Fruit fly (Drosophila melanogaster) whole organism, embryonic: Measurements from ENCODE around the gene CG34427.

ENCODE experiments used
- ATbp ChIP-seq: fragments of 200-800 bp; sonication (Bioruptor generic); optimal IDR thresholded peaks from 2 replicates; lab custom pipeline; 2017; ENCODE audit warnings: missing biosample characterization, mild to moderate bottlenecking, missing genetic modification characterization, missing genetic modification reagents
- Abd-B ChIP-seq: fragments of 200-800 bp; sonication (Bioruptor generic); optimal IDR thresholded peaks from 2 replicates; lab custom pipeline; 2018; ENCODE audit warnings: missing biosample characterization, mild to moderate bottlenecking, missing genetic modification characterization, moderate library complexity
- Awh ChIP-seq: fragments of 200-800 bp; sonication (Bioruptor generic); IDR thresholded peaks from 2 replicates; pipeline ENCODE4, ENCODE4 v1.3.6; 2022; ENCODE audit warnings: missing biosample characterization, missing genetic modification characterization
- CG10147 ChIP-seq: fragments of 200-800 bp; sonication (Bioruptor generic); optimal IDR thresholded peaks from 2 replicates; lab custom pipeline; 2019; ENCODE audit warnings: missing biosample characterization, mild to moderate bottlenecking, missing genetic modification characterization, moderate library complexity
- CG12219 ChIP-seq: fragments of 200-800 bp; sonication (Bioruptor generic); optimal IDR thresholded peaks from 3 replicates; lab custom pipeline; 2018; ENCODE audit warnings: missing biosample characterization, mild to moderate bottlenecking, missing genetic modification characterization
- CG12744 ChIP-seq: fragments of 200-800 bp; sonication (Bioruptor generic); optimal IDR thresholded peaks from 2 replicates; lab custom pipeline; 2016; ENCODE audit warnings: missing biosample characterization, missing genetic modification characterization
- CG14710 ChIP-seq: fragments of 200-800 bp; sonication (Bioruptor generic); optimal IDR thresholded peaks from 3 replicates; lab custom pipeline; 2019; ENCODE audit warnings: missing biosample characterization, mild to moderate bottlenecking, missing genetic modification characterization, moderate library complexity
- CG16779 ChIP-seq: fragments of 200-800 bp; sonication (Bioruptor generic); IDR thresholded peaks from 2 replicates; pipeline ENCODE4 v1.3.6; 2022; ENCODE audit warnings: missing biosample characterization, missing genetic modification characterization
- CG17568 ChIP-seq: fragments of 200-800 bp; sonication (Bioruptor generic); optimal IDR thresholded peaks from 2 replicates; lab custom pipeline; 2018; ENCODE audit warnings: missing biosample characterization, mild to moderate bottlenecking, missing genetic modification characterization, moderate library complexity
- CG1832 ChIP-seq: fragments of 200-800 bp; sonication (Bioruptor generic); optimal IDR thresholded peaks from 2 replicates; lab custom pipeline; 2017; ENCODE audit warnings: missing biosample characterization, mild to moderate bottlenecking, missing genetic modification characterization, inconsistent platforms
- CG18476 ChIP-seq: fragments of 200-800 bp; sonication (Bioruptor generic); optimal IDR thresholded peaks from 2 replicates; lab custom pipeline; 2016; ENCODE audit warnings: missing biosample characterization, mild to moderate bottlenecking, missing genetic modification characterization
- CG2875 ChIP-seq: fragments of 200-800 bp; sonication (Bioruptor generic); optimal IDR thresholded peaks from 2 replicates; lab custom pipeline; 2017; ENCODE audit warnings: missing biosample characterization, mild to moderate bottlenecking, missing genetic modification characterization, missing genetic modification reagents
- CG3407 ChIP-seq: fragments of 200-800 bp; sonication (Bioruptor generic); optimal IDR thresholded peaks from 2 replicates; lab custom pipeline; 2018; ENCODE audit warnings: missing biosample characterization, mild to moderate bottlenecking, missing genetic modification characterization
- CG6813 ChIP-seq: fragments of 200-800 bp; sonication (Bioruptor generic); optimal IDR thresholded peaks from 2 replicates; lab custom pipeline; 2017; ENCODE audit warnings: missing biosample characterization, missing genetic modification characterization, mild to moderate bottlenecking, moderate library complexity, missing genetic modification reagents
- CG7928 ChIP-seq: fragments of 200-800 bp; sonication (Bioruptor generic); optimal IDR thresholded peaks from 2 replicates; lab custom pipeline; 2017; ENCODE audit warnings: missing biosample characterization, mild to moderate bottlenecking, missing genetic modification characterization
- CG8290 ChIP-seq, 3 experiments: fragments of 200-800 bp; sonication (Bioruptor generic); optimal IDR thresholded peaks; 2 replicates each; lab custom pipeline; 2016 to 2019; ENCODE audit warnings: missing biosample characterization in 3 of 3, missing genetic modification characterization in 3 of 3, mild to moderate bottlenecking in 2 of 3, moderate library complexity in 1 of 3
- CG8478 ChIP-seq: fragments of >200 bp; optimal IDR thresholded peaks from 2 replicates; lab custom pipeline; 2018
- CG9876 ChIP-seq: fragments of 200-800 bp; sonication (Bioruptor generic); optimal IDR thresholded peaks from 2 replicates; lab custom pipeline; 2016; ENCODE audit warnings: missing biosample characterization, missing genetic modification characterization
- D19A ChIP-seq: fragments of 200-800 bp; optimal IDR thresholded peaks from 3 replicates; lab custom pipeline; 2019; ENCODE audit warnings: missing biosample characterization, mild to moderate bottlenecking, missing genetic modification characterization, moderate library complexity
- Dip3 ChIP-seq: fragments of 200-800 bp; sonication (Bioruptor generic); optimal IDR thresholded peaks from 3 replicates; lab custom pipeline; 2016; ENCODE audit warnings: missing biosample characterization, missing genetic modification characterization
- Drgx ChIP-seq: fragments of 200-800 bp; sonication (Bioruptor generic); IDR thresholded peaks from 2 replicates; pipeline ENCODE4 v1.3.6; 2022; ENCODE audit warnings: missing biosample characterization, missing genetic modification characterization
- Elba2 ChIP-seq: fragments of 200-800 bp; sonication (Bioruptor generic); optimal IDR thresholded peaks from 3 replicates; lab custom pipeline; 2016; ENCODE audit warnings: missing biosample characterization, missing genetic modification characterization
- NK7.1 ChIP-seq: fragments of 200-800 bp; sonication (Bioruptor generic); optimal IDR thresholded peaks from 3 replicates; lab custom pipeline; 2016; ENCODE audit warnings: missing biosample characterization, missing genetic modification characterization
- Stat92E ChIP-seq, 3 experiments: fragments of >200 bp in 2 of 3; fragments of 200-800 bp in 1 of 3; sonication (Bioruptor generic) in 1 of 3; optimal IDR thresholded peaks; 2 replicates each; lab custom pipeline; 2017 to 2019; ENCODE audit warnings: missing biosample characterization in 3 of 3, missing genetic modification characterization in 3 of 3, mild to moderate bottlenecking in 1 of 3, moderate library complexity in 1 of 3
- TFAM ChIP-seq: fragments of 200-800 bp; sonication (Bioruptor generic); optimal IDR thresholded peaks from 2 replicates; lab custom pipeline; 2017; ENCODE audit warnings: missing biosample characterization, missing genetic modification characterization, inconsistent platforms
- YL-1 ChIP-seq: fragments of 200-800 bp; sonication (Bioruptor generic); optimal IDR thresholded peaks from 3 replicates; lab custom pipeline; 2017; ENCODE audit warnings: missing biosample characterization, mild to moderate bottlenecking, missing genetic modification characterization
- ab ChIP-seq: fragments of 200-800 bp; sonication (Bioruptor generic); optimal IDR thresholded peaks from 2 replicates; lab custom pipeline; 2016; ENCODE audit warnings: missing biosample characterization, missing genetic modification characterization
- abd-A ChIP-seq: fragments of 200-800 bp; sonication (Bioruptor generic); optimal IDR thresholded peaks from 3 replicates; lab custom pipeline; 2019; ENCODE audit warnings: missing biosample characterization, mild to moderate bottlenecking, missing genetic modification characterization, moderate library complexity
- ash1 ChIP-seq: fragments of 200-800 bp; sonication (Bioruptor generic); optimal IDR thresholded peaks from 2 replicates; lab custom pipeline; 2018; ENCODE audit warnings: missing biosample characterization, mild to moderate bottlenecking, missing genetic modification characterization
- bsh ChIP-seq, 2 experiments: fragments of 200-800 bp; sonication (Bioruptor generic); optimal IDR thresholded peaks; 2 replicates each; lab custom pipeline; 2017 to 2018; ENCODE audit warnings: mild to moderate bottlenecking in 2 of 2, missing biosample characterization in 2 of 2, missing genetic modification characterization in 2 of 2, moderate library complexity in 1 of 2
- chif ChIP-seq, 2 experiments: fragments of 200-800 bp; sonication (Bioruptor generic); optimal IDR thresholded peaks; 3 replicates each; lab custom pipeline; 2016; ENCODE audit warnings: missing biosample characterization in 2 of 2, missing genetic modification characterization in 2 of 2
- crol ChIP-seq: fragments of 200-800 bp; sonication (Bioruptor generic); IDR thresholded peaks from 2 replicates; pipeline ENCODE4 v1.3.6; 2022; ENCODE audit warnings: missing biosample characterization, missing genetic modification characterization
- emc ChIP-seq: fragments of 200-800 bp; sonication (Bioruptor generic); optimal IDR thresholded peaks from 2 replicates; lab custom pipeline; 2016; ENCODE audit warnings: missing biosample characterization, missing genetic modification characterization
- eyg ChIP-seq: fragments of 200-800 bp; sonication (Bioruptor generic); optimal IDR thresholded peaks from 3 replicates; lab custom pipeline; 2016; ENCODE audit warnings: missing biosample characterization, missing genetic modification characterization
- fd96Cb ChIP-seq: fragments of 200-800 bp; sonication (Bioruptor generic); optimal IDR thresholded peaks from 2 replicates; lab custom pipeline; 2018; ENCODE audit warnings: missing biosample characterization, mild to moderate bottlenecking, missing genetic modification characterization, moderate library complexity
- hkb ChIP-seq, 2 experiments: fragments of 200-800 bp in 1 of 2; fragments of >200 bp in 1 of 2; sonication (Bioruptor generic) in 1 of 2; IDR thresholded peaks in 1 of 2; optimal IDR thresholded peaks in 1 of 2; 2 replicates each; pipeline versions ENCODE4 v1.3.6 to Lab custom; 2017 to 2022; ENCODE audit warnings: missing biosample characterization in 1 of 2, missing genetic modification characterization in 1 of 2
- insv ChIP-seq, 2 experiments: fragments of 200-800 bp; sonication (Bioruptor generic); optimal IDR thresholded peaks; 3 replicates each; lab custom pipeline; 2016 to 2018; ENCODE audit warnings: missing biosample characterization in 2 of 2, missing genetic modification characterization in 2 of 2
- inv ChIP-seq: fragments of 200-800 bp; sonication (Bioruptor generic); IDR thresholded peaks from 2 replicates; pipeline ENCODE4 v1.3.6; 2022; ENCODE audit warnings: missing biosample characterization, missing genetic modification characterization; ENCODE audit not compliant: partially characterized antibody
- nerfin-1 ChIP-seq: fragments of 200-800 bp; sonication (Bioruptor generic); optimal IDR thresholded peaks from 3 replicates; lab custom pipeline; 2019; ENCODE audit warnings: missing biosample characterization, mild to moderate bottlenecking, missing genetic modification characterization, moderate library complexity
- oc ChIP-seq: fragments of 200-800 bp; sonication (Bioruptor generic); optimal IDR thresholded peaks from 2 replicates; lab custom pipeline; 2018; ENCODE audit warnings: missing biosample characterization, mild to moderate bottlenecking, missing genetic modification characterization, moderate library complexity
- pros ChIP-seq: fragments of 200-800 bp; sonication (Bioruptor generic); optimal IDR thresholded peaks from 3 replicates; lab custom pipeline; 2019; ENCODE audit warnings: missing biosample characterization, mild to moderate bottlenecking, missing genetic modification characterization, moderate library complexity
- repo ChIP-seq: fragments of 200-800 bp; sonication (Bioruptor generic); optimal IDR thresholded peaks from 2 replicates; lab custom pipeline; 2016; ENCODE audit warnings: missing biosample characterization, missing genetic modification characterization
- sob ChIP-seq: fragments of 200-800 bp; sonication (Bioruptor generic); IDR thresholded peaks from 2 replicates; pipeline ENCODE4 v1.3.6; 2022; ENCODE audit warnings: missing biosample characterization, missing genetic modification characterization
- ssp ChIP-seq: fragments of 200-800 bp; sonication (Bioruptor generic); IDR thresholded peaks from 2 replicates; pipeline ENCODE4 v1.3.6; 2022; ENCODE audit warnings: missing biosample characterization, missing genetic modification characterization
- tna ChIP-seq: fragments of 200-800 bp; sonication (Bioruptor generic); IDR thresholded peaks from 2 replicates; pipeline ENCODE4 v1.3.6; 2022; ENCODE audit warnings: missing biosample characterization, missing genetic modification characterization; ENCODE audit not compliant: partially characterized antibody
- unc-4 ChIP-seq: fragments of 200-800 bp; sonication (Bioruptor generic); IDR thresholded peaks from 2 replicates; pipeline ENCODE4 v1.3.6; 2022; ENCODE audit warnings: missing biosample characterization, missing genetic modification characterization; ENCODE audit not compliant: partially characterized antibody
- unpg ChIP-seq: fragments of 200-800 bp; sonication (Bioruptor generic); optimal IDR thresholded peaks from 3 replicates; lab custom pipeline; 2018; ENCODE audit warnings: missing biosample characterization, mild to moderate bottlenecking, missing genetic modification characterization, moderate library complexity
- zfh1 ChIP-seq: fragments of 200-800 bp; sonication (Bioruptor generic); IDR thresholded peaks from 3 replicates; pipeline ENCODE4 v1.3.6; 2022; ENCODE audit warnings: missing biosample characterization, missing genetic modification characterization

Gene CG34427

dm6 chr3L:8770616-8771229, 33.8 kb upstream of the CG34427 start (continued):
- TF ChIP-seq CG8290 (GFP tag; optimal IDR thresholded peaks at IDR 0.05; lab: Kevin White, UChicago) (no peak), CG8290 (tag; optimal IDR thresholded peaks at IDR 0.05; lab: Kevin White, UChicago) (peak in 1 of 2 experiments; percentile 2), CG18476 (GFP tag; lab: Kevin White, UChicago) (no peak), NK7.1 (GFP tag; lab: Kevin White, UChicago) (no peak), Stat92E (GFP tag; optimal IDR thresholded peaks at IDR 0.05; lab: Kevin White, UChicago) (no peak), oc (tag; lab: Kevin White, UChicago) (peak; percentile 87), CG17568 (no peak), TFAM (no peak), emc (GFP tag; lab: Kevin White, UChicago) (no peak), tna (GFP tag; lab: Robert Waterston, UW) (no peak), nerfin-1 (tag; lab: Kevin White, UChicago) (no peak), inv (GFP tag; lab: Robert Waterston, UW) (no peak), hkb (optimal IDR thresholded peaks at IDR 0.05; lab: Kevin White, UChicago) (no peak), hkb (GFP tag; IDR thresholded peaks at IDR 0.05; lab: Robert Waterston, UW) (no peak), bsh (GFP tag; optimal IDR thresholded peaks at IDR 0.05; lab: Kevin White, UChicago) (no peak), eyg (GFP tag; lab: Kevin White, UChicago) (no peak), CG3407 (GFP tag; lab: Kevin White, UChicago) (peak; percentile 1), ATbp (GFP tag; lab: Kevin White, UChicago) (peak; percentile 51), CG14710 (no peak), sob (GFP tag; lab: Robert Waterston, UW) (no peak), ash1 (no peak), CG10147 (GFP tag; lab: Kevin White, UChicago) (no peak), unc-4 (GFP tag; lab: Robert Waterston, UW) (no peak), insv (GFP tag; optimal IDR thresholded peaks at IDR 0.05; lab: Kevin White, UChicago) (no peak), Awh (GFP tag; lab: Robert Waterston, UW) (peak; percentile 88), Elba2 (GFP tag; lab: Kevin White, UChicago) (no peak), ssp (no peak), D19A (tag; lab: Kevin White, UChicago) (no peak), ab (no peak), pros (peak; percentile 78), abd-A (peak; percentile 89)

dm6 chr3L:8772998-8773684, 31.4 kb upstream of the CG34427 start:
- peak; percentile 83 for TF ChIP-seq CG12219
- peak; percentile 54; the same call in 1 of the 3 replicates for TF ChIP-seq zfh1 (GFP tag; lab: Robert Waterston, UW)
- no peak for TF ChIP-seq CG8478
- no peak for TF ChIP-seq CG12744 (GFP tag; lab: Kevin White, UChicago)
- TF ChIP-seq CG1832: no peak
- no peak for TF ChIP-seq CG16779 (GFP tag; lab: Robert Waterston, UW)
- TF ChIP-seq repo: no peak
- TF ChIP-seq Drgx (GFP tag; lab: Robert Waterston, UW): peak; percentile 76
- TF ChIP-seq fd96Cb (tag; lab: Kevin White, UChicago): peak; percentile 80
- TF ChIP-seq CG9876 (GFP tag; lab: Kevin White, UChicago): no peak
- peak; percentile 15 for TF ChIP-seq CG6813
- peak; percentile 83 for TF ChIP-seq unpg
- no peak for TF ChIP-seq crol (GFP tag; lab: Robert Waterston, UW)
- peak; percentile 72 for TF ChIP-seq Abd-B
- TF ChIP-seq YL-1 (GFP tag; lab: Kevin White, UChicago): no peak
- TF ChIP-seq sob (GFP tag; lab: Robert Waterston, UW): peak; percentile 50; the same call in 1 of the 2 replicates
- peak; percentile 77 to 78 for TF ChIP-seq chif (GFP tag; optimal IDR thresholded peaks at IDR 0.05; lab: Kevin White, UChicago)
- TF ChIP-seq CG2875: peak; percentile 71
- TF ChIP-seq Dip3 (GFP tag; lab: Kevin White, UChicago): peak; percentile 23
- TF ChIP-seq CG7928 (GFP tag; lab: Kevin White, UChicago): no peak
